Worm (Caenorhabditis elegans): ENCODE measurements around the gene srx-121.
"Not testable (repeated sequence)": the region's sequence is repeated elsewhere in the genome, so short reads cannot be mapped to it uniquely, and the experiment has no call there.

The srx-121 gene

DNA sequence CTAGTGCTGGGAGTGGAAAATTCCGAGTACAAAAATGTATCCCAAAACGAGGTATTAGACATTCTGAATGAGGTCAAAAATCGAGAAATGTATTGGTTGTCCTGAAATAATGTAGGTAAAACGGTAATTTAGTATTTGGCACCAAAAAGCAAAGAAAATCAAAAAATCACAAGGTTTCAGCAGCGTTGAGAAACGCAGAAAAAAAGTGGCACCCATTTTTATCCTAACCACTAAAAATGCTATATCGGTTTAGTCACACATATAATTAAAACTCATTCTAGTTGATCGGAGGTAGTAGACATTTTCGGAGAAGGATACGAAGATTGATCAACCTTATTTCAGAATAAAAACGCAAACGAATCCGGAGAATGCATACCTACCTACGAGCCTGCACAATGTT is at the start of gene srx-121:
TSS of gene srx-121 (minus strand) at position 101 of the 400 bp plus-strand sequence.
- no peak for TF ChIP-seq B0310.2 (tag; optimal IDR thresholded peaks at IDR 0.05)
- TF ChIP-seq F13C5.2 (tag; optimal IDR thresholded peaks at IDR 0.05), result no peak
- TF ChIP-seq hmbx-1 (tag; optimal IDR thresholded peaks at IDR 0.05), result no peak
- no peak for TF ChIP-seq scrt-1 (GFP tag; IDR thresholded peaks at IDR 0.05)
- no peak for TF ChIP-seq tbx-11 (GFP tag; IDR thresholded peaks at IDR 0.05)
- no peak for TF ChIP-seq ama-1 (optimal IDR thresholded peaks at IDR 0.05)
- no peak for TF ChIP-seq sea-1 (GFP tag; conservative IDR thresholded peaks at IDR 0.05)
- no peak for TF ChIP-seq tra-4 (tag; optimal IDR thresholded peaks at IDR 0.05)
- no peak for TF ChIP-seq ceh-13 (GFP tag; optimal IDR thresholded peaks at IDR 0.05)
- TF ChIP-seq flt-1 (GFP tag; IDR thresholded peaks at IDR 0.05), result no peak
- no peak for TF ChIP-seq hnd-1 (tag; optimal IDR thresholded peaks at IDR 0.05)
- TF ChIP-seq ets-7 (tag; optimal IDR thresholded peaks at IDR 0.05), result no peak
- TF ChIP-seq hmg-4 (GFP tag; optimal IDR thresholded peaks at IDR 0.05), result no peak
- TF ChIP-seq aly-1 (tag; optimal IDR thresholded peaks at IDR 0.05), result no peak

DNA sequence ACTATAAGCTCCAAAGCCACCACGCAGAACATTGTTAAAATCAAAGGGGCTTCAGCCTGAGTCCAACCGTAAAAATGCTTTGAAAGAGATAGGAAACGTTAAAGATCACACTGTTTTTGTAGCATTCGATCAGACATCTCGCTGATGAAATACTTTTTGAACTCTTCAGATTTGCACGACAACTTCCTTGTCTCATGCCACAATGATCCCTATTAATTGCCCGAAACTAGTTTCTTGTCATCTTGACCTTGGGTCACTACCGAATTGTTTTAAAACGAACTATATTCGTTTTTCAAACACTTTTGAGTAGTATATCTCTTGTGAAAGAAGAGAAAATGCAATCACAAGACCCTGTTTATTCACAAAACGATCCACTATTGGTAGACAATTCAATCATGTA is 45.4 kb upstream of the srx-121 start, which contains the start of gene T20D4.3:
TSS of gene T20D4.3 (plus strand) at position 301 of the 400 bp plus-strand sequence.
- TF ChIP-seq flt-1 (GFP tag; IDR thresholded peaks at IDR 0.05) (no peak), F13C5.2 (tag; optimal IDR thresholded peaks at IDR 0.05) (no peak), scrt-1 (GFP tag; IDR thresholded peaks at IDR 0.05) (no peak), tbx-37 (GFP tag; conservative IDR thresholded peaks at IDR 0.05) (no peak), ceh-13 (GFP tag; optimal IDR thresholded peaks at IDR 0.05) (no peak), hmbx-1 (tag; optimal IDR thresholded peaks at IDR 0.05) (no peak), ets-7 (tag; optimal IDR thresholded peaks at IDR 0.05) (no peak), ama-1 (optimal IDR thresholded peaks at IDR 0.05) (no peak), tbx-11 (GFP tag; IDR thresholded peaks at IDR 0.05) (no peak), pes-1 (GFP tag; IDR thresholded peaks at IDR 0.05) (no peak), hnd-1 (tag; optimal IDR thresholded peaks at IDR 0.05) (no peak), hmg-4 (GFP tag; optimal IDR thresholded peaks at IDR 0.05) (no peak), tra-4 (tag; optimal IDR thresholded peaks at IDR 0.05) (no peak), sea-1 (GFP tag; conservative IDR thresholded peaks at IDR 0.05) (no peak), ceh-36 (tag; optimal IDR thresholded peaks at IDR 0.05) (no peak), B0310.2 (tag; optimal IDR thresholded peaks at IDR 0.05) (no peak)

DNA sequence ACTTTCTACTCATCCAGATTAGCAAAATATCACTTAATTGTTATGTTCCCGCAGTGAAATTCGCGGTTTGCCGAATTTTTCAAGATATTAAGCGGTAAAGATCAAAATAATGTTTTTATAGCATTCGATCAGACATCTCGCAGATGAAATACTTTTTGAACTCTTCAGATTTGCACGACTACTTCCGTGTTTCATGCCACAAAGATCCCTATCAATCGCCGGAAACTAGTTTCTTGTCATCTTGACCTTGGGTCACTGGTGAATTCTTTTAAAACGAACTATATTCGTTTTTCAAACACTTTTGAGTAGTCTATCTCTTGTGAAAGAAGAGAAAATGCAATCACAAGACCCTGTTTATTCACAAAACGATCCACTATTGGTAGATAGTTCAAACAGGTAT is 40.4 kb upstream of the srx-121 start, which contains the start of gene txt-11:
TSS of gene txt-11 (plus strand) at position 301 of the 400 bp plus-strand sequence.
- TF ChIP-seq F13C5.2 (tag; optimal IDR thresholded peaks at IDR 0.05), result no peak
- TF ChIP-seq hmg-4 (GFP tag; optimal IDR thresholded peaks at IDR 0.05), result no peak
- no peak for TF ChIP-seq ceh-36 (tag; optimal IDR thresholded peaks at IDR 0.05)
- no peak for TF ChIP-seq tbx-11 (GFP tag; IDR thresholded peaks at IDR 0.05)
- no peak for TF ChIP-seq hnd-1 (tag; optimal IDR thresholded peaks at IDR 0.05)
- no peak for TF ChIP-seq tra-4 (tag; optimal IDR thresholded peaks at IDR 0.05)
- TF ChIP-seq ets-7 (tag; optimal IDR thresholded peaks at IDR 0.05), result no peak
- no peak for TF ChIP-seq tbx-37 (GFP tag; conservative IDR thresholded peaks at IDR 0.05)

DNA sequence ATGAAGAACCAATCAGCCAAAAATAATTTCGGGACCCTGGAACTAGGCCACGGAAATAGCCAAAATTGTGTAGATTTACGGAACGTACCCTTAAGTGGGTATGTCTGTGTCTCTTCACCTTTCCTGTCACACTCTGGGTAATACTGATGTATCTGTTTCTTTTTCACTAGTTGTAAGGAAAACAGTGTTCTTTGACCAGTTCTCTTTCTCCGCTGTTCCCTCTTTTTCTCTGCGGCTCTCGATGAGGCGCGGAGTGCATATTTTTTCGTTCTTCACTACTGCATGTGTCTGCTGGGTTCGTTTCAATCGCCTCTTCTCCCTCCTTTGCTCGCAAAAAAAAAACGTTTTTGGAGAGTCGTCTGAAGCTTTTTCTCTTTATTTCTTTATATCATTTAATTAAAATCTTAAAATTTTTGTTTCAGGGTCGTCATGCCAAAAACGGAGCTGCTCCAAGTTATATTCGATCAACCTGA is 37.6 kb upstream of the srx-121 start, which contains the start of gene arrd-22:
TSS of gene arrd-22 (plus strand) at position 423 of the 473 bp plus-strand sequence.
- no peak for TF ChIP-seq B0310.2 (tag; optimal IDR thresholded peaks at IDR 0.05)
- TF ChIP-seq hnd-1 (tag; optimal IDR thresholded peaks at IDR 0.05), result no peak
- TF ChIP-seq sea-1 (GFP tag; conservative IDR thresholded peaks at IDR 0.05), result no peak
- no peak for TF ChIP-seq aly-1 (tag; optimal IDR thresholded peaks at IDR 0.05)
- no peak for TF ChIP-seq pes-1 (GFP tag; IDR thresholded peaks at IDR 0.05)
- TF ChIP-seq ama-1 (optimal IDR thresholded peaks at IDR 0.05), result no peak

DNA sequence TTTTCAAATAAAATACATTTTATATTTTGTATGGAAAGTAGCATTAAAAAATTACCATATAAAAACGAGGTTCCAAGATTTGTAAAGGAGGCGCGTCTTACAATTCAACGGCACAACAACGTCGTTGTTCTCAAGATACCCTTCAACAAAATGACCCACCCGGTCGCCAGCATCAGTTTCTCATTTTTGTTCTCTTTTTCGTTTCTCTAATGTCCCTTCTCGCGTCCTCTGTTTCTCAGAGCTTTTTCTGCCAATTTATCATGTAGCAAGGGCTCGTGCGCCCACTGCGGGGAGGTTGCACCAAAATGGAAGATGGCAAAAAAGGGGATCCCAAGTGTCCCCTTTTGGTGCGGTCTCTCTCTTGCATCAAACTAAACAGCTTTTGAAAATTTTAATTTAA is 36.9 kb upstream of the srx-121 start:
- no peak for TF ChIP-seq hnd-1 (tag; optimal IDR thresholded peaks at IDR 0.05)
- no peak for TF ChIP-seq scrt-1 (GFP tag; IDR thresholded peaks at IDR 0.05)
- no peak for TF ChIP-seq hmbx-1 (tag; optimal IDR thresholded peaks at IDR 0.05)
- TF ChIP-seq flt-1 (GFP tag; IDR thresholded peaks at IDR 0.05), result no peak
- TF ChIP-seq B0310.2 (tag; optimal IDR thresholded peaks at IDR 0.05), result no peak
- no peak for TF ChIP-seq ceh-13 (GFP tag; optimal IDR thresholded peaks at IDR 0.05)
- TF ChIP-seq aly-1 (tag; optimal IDR thresholded peaks at IDR 0.05), result no peak
- no peak for TF ChIP-seq ama-1 (optimal IDR thresholded peaks at IDR 0.05)
- TF ChIP-seq sea-1 (GFP tag; conservative IDR thresholded peaks at IDR 0.05), result no peak
- TF ChIP-seq F13C5.2 (tag; optimal IDR thresholded peaks at IDR 0.05), result no peak
- no peak for TF ChIP-seq tbx-37 (GFP tag; conservative IDR thresholded peaks at IDR 0.05)
- no peak for TF ChIP-seq ceh-36 (tag; optimal IDR thresholded peaks at IDR 0.05)
- no peak for TF ChIP-seq tra-4 (tag; optimal IDR thresholded peaks at IDR 0.05)
- TF ChIP-seq tbx-11 (GFP tag; IDR thresholded peaks at IDR 0.05), result no peak
- no peak for TF ChIP-seq pes-1 (GFP tag; IDR thresholded peaks at IDR 0.05)
- TF ChIP-seq ets-7 (tag; optimal IDR thresholded peaks at IDR 0.05), result no peak
- no peak for TF ChIP-seq hmg-4 (GFP tag; optimal IDR thresholded peaks at IDR 0.05)

DNA sequence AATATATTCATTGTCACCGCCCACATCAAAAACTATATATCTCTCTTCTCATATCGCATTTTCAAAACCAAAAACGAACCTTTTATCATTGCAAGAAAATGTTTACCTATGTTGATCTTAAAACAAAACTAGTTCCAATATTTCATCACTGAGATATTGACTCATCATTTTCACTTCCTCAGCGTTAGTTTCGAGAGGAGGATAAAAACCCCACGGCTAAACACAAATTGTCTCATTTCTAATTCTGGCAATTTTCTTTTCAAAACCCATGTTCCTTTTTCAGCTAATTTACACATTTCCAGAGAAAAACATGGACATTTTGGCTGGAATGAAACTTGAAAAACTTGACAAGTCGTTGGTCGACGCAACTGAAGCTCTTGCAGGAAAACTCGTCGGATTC is 36.0 kb upstream of the srx-121 start, which contains the start of gene T20D4.7:
TSS of gene T20D4.7 (plus strand) at position 301 of the 400 bp plus-strand sequence.
- TF ChIP-seq flt-1 (GFP tag; IDR thresholded peaks at IDR 0.05) (no peak), ceh-13 (GFP tag; optimal IDR thresholded peaks at IDR 0.05) (no peak), tbx-37 (GFP tag; conservative IDR thresholded peaks at IDR 0.05) (no peak), ama-1 (optimal IDR thresholded peaks at IDR 0.05) (no peak), hmg-4 (GFP tag; optimal IDR thresholded peaks at IDR 0.05) (no peak), ceh-36 (tag; optimal IDR thresholded peaks at IDR 0.05) (no peak), sea-1 (GFP tag; conservative IDR thresholded peaks at IDR 0.05) (no peak), F13C5.2 (tag; optimal IDR thresholded peaks at IDR 0.05) (no peak)

DNA sequence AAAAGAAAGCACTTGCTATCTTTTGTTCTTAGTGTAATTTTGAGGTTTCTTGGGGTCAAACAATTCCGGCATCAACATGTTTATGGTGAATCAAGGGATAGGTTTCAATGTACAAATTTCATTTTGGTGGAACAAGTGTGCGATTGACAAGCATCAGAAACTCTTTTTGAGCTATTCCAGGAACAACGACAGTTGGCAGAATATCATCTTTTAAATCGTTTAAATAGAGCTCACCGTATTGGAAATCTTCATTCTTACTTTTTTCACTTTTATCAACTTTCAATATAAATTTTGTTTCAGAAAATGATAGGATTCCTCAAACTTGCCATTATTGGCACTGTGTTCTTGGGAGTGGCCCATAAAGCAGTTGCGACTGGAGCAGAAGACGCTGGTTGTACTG is 27.4 kb upstream of the srx-121 start, which contains the start of gene T20D4.10:
TSS of gene T20D4.10 (plus strand) at position 301 of the 400 bp plus-strand sequence.
- TF ChIP-seq hmg-4 (GFP tag; optimal IDR thresholded peaks at IDR 0.05); ceh-36 (tag; optimal IDR thresholded peaks at IDR 0.05); ets-7 (tag; optimal IDR thresholded peaks at IDR 0.05): not testable (repeated sequence)

DNA sequence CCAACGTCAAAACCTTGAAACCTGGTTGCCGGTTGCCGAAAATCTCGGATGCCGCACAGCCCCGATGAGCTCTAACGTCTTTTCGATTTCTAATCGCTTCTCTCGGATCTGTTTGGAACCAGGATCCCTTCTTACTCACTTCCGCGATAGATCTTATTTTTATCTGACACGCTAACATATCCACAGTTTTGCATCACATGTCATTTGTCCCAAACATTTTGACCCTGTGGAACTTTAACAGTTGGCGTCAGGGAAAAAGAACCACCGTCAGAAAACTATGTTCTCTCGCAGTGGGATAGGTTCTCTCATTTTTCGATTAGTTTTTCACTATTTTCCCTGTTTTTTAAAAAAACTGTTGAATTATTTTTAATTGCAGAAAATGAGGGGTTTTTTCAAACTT is 25.7 kb upstream of the srx-121 start, which contains the start of gene T20D4.11:
TSS of gene T20D4.11 (plus strand) at position 377 of the 400 bp plus-strand sequence.
- TF ChIP-seq tbx-37 (GFP tag; conservative IDR thresholded peaks at IDR 0.05), result no peak
- TF ChIP-seq aly-1 (tag; optimal IDR thresholded peaks at IDR 0.05), result no peak
- no peak for TF ChIP-seq tra-4 (tag; optimal IDR thresholded peaks at IDR 0.05)
- TF ChIP-seq sea-1 (GFP tag; conservative IDR thresholded peaks at IDR 0.05), result no peak
- TF ChIP-seq scrt-1 (GFP tag; IDR thresholded peaks at IDR 0.05), result no peak
- TF ChIP-seq tbx-11 (GFP tag; IDR thresholded peaks at IDR 0.05), result no peak
- no peak for TF ChIP-seq hmg-4 (GFP tag; optimal IDR thresholded peaks at IDR 0.05)
- TF ChIP-seq flt-1 (GFP tag; IDR thresholded peaks at IDR 0.05), result no peak
- TF ChIP-seq ets-7 (tag; optimal IDR thresholded peaks at IDR 0.05), result no peak
- TF ChIP-seq hmbx-1 (tag; optimal IDR thresholded peaks at IDR 0.05), result no peak
- TF ChIP-seq hnd-1 (tag; optimal IDR thresholded peaks at IDR 0.05), result no peak
- no peak for TF ChIP-seq ceh-36 (tag; optimal IDR thresholded peaks at IDR 0.05)
- TF ChIP-seq ceh-13 (GFP tag; optimal IDR thresholded peaks at IDR 0.05), result no peak
